Fruit fly (Drosophila melanogaster) whole organism, wandering third instar larva: ENCODE data around the gene Hnf4.

ENCODE experiments used
- Abd-B ChIP-seq: fragments of >200 bp; optimal IDR thresholded peaks from 2 replicates; lab custom pipeline; 2017; ENCODE audit warnings: missing biosample characterization, missing genetic modification characterization
- CG32264 ChIP-seq: fragments of 200-800 bp; sonication (Bioruptor generic); optimal IDR thresholded peaks from 2 replicates; lab custom pipeline; 2016; ENCODE audit warnings: missing biosample characterization, missing genetic modification characterization
- CG9705 ChIP-seq: fragments of 200-800 bp; sonication (Bioruptor generic); optimal IDR thresholded peaks from 2 replicates; lab custom pipeline; 2018; ENCODE audit warnings: missing biosample characterization, mild to moderate bottlenecking, missing genetic modification characterization
- Dfd ChIP-seq: fragments of >200 bp; optimal IDR thresholded peaks from 2 replicates; lab custom pipeline; 2017; ENCODE audit warnings: missing biosample characterization, missing genetic modification characterization
- Dif ChIP-seq: fragments of 200-275, 200-300 bp; sonication (Bioruptor generic); optimal IDR thresholded peaks from 2 replicates; lab custom pipeline; 2018; ENCODE audit warnings: missing biosample characterization, missing genetic modification characterization; ENCODE audit not compliant: partially characterized antibody
- GATAd ChIP-seq: sonication (Bioruptor generic); optimal IDR thresholded peaks from 2 replicates; lab custom pipeline; 2016; ENCODE audit warnings: missing biosample characterization, missing genetic modification characterization
- HLH106 ChIP-seq: fragments of 200-800 bp; optimal IDR thresholded peaks from 3 replicates; lab custom pipeline; 2019; ENCODE audit warnings: missing biosample characterization, mild to moderate bottlenecking, missing genetic modification characterization, moderate library complexity
- Hnf4 ChIP-seq: fragments of 200-800 bp; sonication (Bioruptor generic); optimal IDR thresholded peaks from 2 replicates; lab custom pipeline; 2016; ENCODE audit warnings: missing biosample characterization, mild to moderate bottlenecking, missing genetic modification characterization
- Hr78 ChIP-seq: fragments of >200 bp; optimal IDR thresholded peaks from 2 replicates; lab custom pipeline; 2017; ENCODE audit warnings: missing biosample characterization, missing genetic modification characterization
- Hr83 ChIP-seq: fragments of 200-300 bp; sonication (Bioruptor generic); optimal IDR thresholded peaks from 2 replicates; lab custom pipeline; 2016; ENCODE audit warnings: missing biosample characterization, mild to moderate bottlenecking, missing genetic modification characterization, moderate library complexity; ENCODE audit not compliant: poor library complexity, severe bottlenecking
- Mio ChIP-seq: sonication (Bioruptor generic); optimal IDR thresholded peaks from 2 replicates; lab custom pipeline; 2016; ENCODE audit warnings: missing biosample characterization, missing genetic modification characterization
- Myc ChIP-seq: fragments of >200 bp; optimal IDR thresholded peaks from 2 replicates; lab custom pipeline; 2017
- N ChIP-seq: fragments of >200 bp; optimal IDR thresholded peaks from 2 replicates; lab custom pipeline; 2018; ENCODE audit warnings: missing biosample characterization, missing external identifiers, missing genetic modification characterization
- Rel ChIP-seq, 2 experiments: fragments of 200-800 bp; sonication (Bioruptor generic) in 1 of 2; optimal IDR thresholded peaks; 2 replicates in 1 of 2; 3 replicates in 1 of 2; lab custom pipeline; 2016 to 2019; ENCODE audit warnings: mild to moderate bottlenecking in 2 of 2, missing biosample characterization in 2 of 2, missing genetic modification characterization in 2 of 2, moderate library complexity in 1 of 2
- Sp1 ChIP-seq: fragments of 200-800 bp; sonication (Bioruptor generic); optimal IDR thresholded peaks from 3 replicates; lab custom pipeline; 2019; ENCODE audit warnings: missing biosample characterization, mild to moderate bottlenecking, missing genetic modification characterization, moderate library complexity
- Vsx2 ChIP-seq: fragments of 200-300, 225-300 bp; sonication (Bioruptor generic); optimal IDR thresholded peaks from 2 replicates; lab custom pipeline; 2018; ENCODE audit warnings: missing biosample characterization, missing genetic modification characterization; ENCODE audit not compliant: partially characterized antibody
- br ChIP-seq: fragments of 200-800 bp; sonication (Bioruptor generic); optimal IDR thresholded peaks from 2 replicates; lab custom pipeline; 2016; ENCODE audit warnings: missing biosample characterization, missing genetic modification characterization
- brk ChIP-seq: fragments of 200-800 bp; sonication (Bioruptor generic); optimal IDR thresholded peaks from 2 replicates; lab custom pipeline; 2016; ENCODE audit warnings: missing biosample characterization, mild to moderate bottlenecking, missing genetic modification characterization
- dl ChIP-seq, 2 experiments: fragments of 175-275, 200-275 bp in 1 of 2; fragments of 200-275 bp in 1 of 2; sonication (Bioruptor generic); optimal IDR thresholded peaks; lab custom pipeline; 2018; ENCODE audit warnings: mild to moderate bottlenecking in 2 of 2, missing biosample characterization in 2 of 2, missing genetic modification characterization in 2 of 2, moderate library complexity in 2 of 2; ENCODE audit not compliant: partially characterized antibody in 2 of 2, insufficient read depth in 1 of 2
- dmrt93B ChIP-seq: fragments of 200-800 bp; sonication (Bioruptor generic); optimal IDR thresholded peaks from 2 replicates; lab custom pipeline; 2018; ENCODE audit warnings: missing biosample characterization, mild to moderate bottlenecking, missing genetic modification characterization
- dsf ChIP-seq: sonication (Bioruptor generic); optimal IDR thresholded peaks from 2 replicates; lab custom pipeline; 2016; ENCODE audit warnings: missing biosample characterization, missing genetic modification characterization, borderline replicate concordance
- ey ChIP-seq: fragments of 200-800 bp; sonication (Bioruptor generic); optimal IDR thresholded peaks from 2 replicates; lab custom pipeline; 2016; ENCODE audit warnings: missing biosample characterization, missing genetic modification characterization
- foxo ChIP-seq, 2 experiments: fragments of 200-800 bp; sonication (Bioruptor generic); optimal IDR thresholded peaks; 2 replicates in 1 of 2; 3 replicates in 1 of 2; lab custom pipeline; 2016 to 2017; ENCODE audit warnings: missing biosample characterization in 2 of 2, missing genetic modification characterization in 2 of 2
- jim ChIP-seq: fragments of 175-275, 200-325 bp; sonication (Bioruptor generic); optimal IDR thresholded peaks from 2 replicates; lab custom pipeline; 2016; ENCODE audit warnings: missing biosample characterization, mild to moderate bottlenecking, missing genetic modification characterization
- pan ChIP-seq: fragments of >200 bp; optimal IDR thresholded peaks from 2 replicates; lab custom pipeline; 2017
- rgr ChIP-seq: fragments of 200-800 bp; sonication (Bioruptor generic); optimal IDR thresholded peaks from 3 replicates; lab custom pipeline; 2016; ENCODE audit warnings: missing biosample characterization, mild to moderate bottlenecking, missing genetic modification characterization
- sage ChIP-seq: fragments of 200-800 bp; sonication (Bioruptor generic); optimal IDR thresholded peaks from 2 replicates; lab custom pipeline; 2016; ENCODE audit warnings: missing biosample characterization, mild to moderate bottlenecking, missing genetic modification characterization
- tai ChIP-seq: sonication (Bioruptor generic); optimal IDR thresholded peaks from 2 replicates; lab custom pipeline; 2016; ENCODE audit warnings: missing biosample characterization, missing genetic modification characterization
- usp ChIP-seq: fragments of >200 bp; optimal IDR thresholded peaks from 2 replicates; lab custom pipeline; 2017; ENCODE audit warnings: missing biosample characterization, missing genetic modification characterization
- woc ChIP-seq: sonication (Bioruptor generic); optimal IDR thresholded peaks from 2 replicates; lab custom pipeline; 2016; ENCODE audit warnings: missing biosample characterization, mild to moderate bottlenecking, missing genetic modification characterization

Gene Hnf4

DNA sequence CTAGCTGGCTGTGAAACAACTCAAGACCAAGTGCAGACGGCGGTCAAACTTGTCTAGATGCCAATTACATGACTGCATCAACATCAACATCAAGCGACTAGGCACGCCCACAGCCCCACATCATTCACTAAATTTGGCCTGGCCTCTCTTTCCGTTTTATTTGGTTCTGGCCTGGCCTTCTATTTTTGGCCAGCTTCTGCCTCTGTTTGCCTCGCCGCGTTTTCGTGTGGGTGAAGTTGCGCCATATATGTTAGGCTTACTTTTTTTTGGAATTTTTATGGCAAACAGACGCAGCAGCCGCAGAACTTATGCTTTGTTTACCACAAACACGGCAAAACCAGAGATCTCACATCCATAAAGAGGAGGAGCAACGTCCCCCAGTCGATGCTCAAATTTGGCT, 6.0 kb upstream of the Hnf4 start:
- TF ChIP-seq rgr (no peak), foxo (GFP tag; optimal IDR thresholded peaks at IDR 0.05; lab: Kevin White, UChicago) (no peak), dmrt93B (GFP tag; lab: Kevin White, UChicago) (no peak), HLH106 (tag; lab: Kevin White, UChicago) (no peak), Abd-B (GFP tag; lab: Kevin White, UChicago) (no peak), N (GFP tag; lab: Kevin White, UChicago) (no peak), brk (no peak), Vsx2 (GFP tag; lab: Kevin White, UChicago) (no peak), Hr83 (GFP tag; lab: Kevin White, UChicago) (no peak), br (GFP tag; lab: Kevin White, UChicago) (no peak), Hr78 (no peak), woc (GFP tag; lab: Kevin White, UChicago) (no peak), Sp1 (no peak), CG9705 (no peak), usp (no peak), tai (GFP tag; lab: Kevin White, UChicago) (no peak)
- TF ChIP-seq, all 38 proteins: peak for 0

DNA sequence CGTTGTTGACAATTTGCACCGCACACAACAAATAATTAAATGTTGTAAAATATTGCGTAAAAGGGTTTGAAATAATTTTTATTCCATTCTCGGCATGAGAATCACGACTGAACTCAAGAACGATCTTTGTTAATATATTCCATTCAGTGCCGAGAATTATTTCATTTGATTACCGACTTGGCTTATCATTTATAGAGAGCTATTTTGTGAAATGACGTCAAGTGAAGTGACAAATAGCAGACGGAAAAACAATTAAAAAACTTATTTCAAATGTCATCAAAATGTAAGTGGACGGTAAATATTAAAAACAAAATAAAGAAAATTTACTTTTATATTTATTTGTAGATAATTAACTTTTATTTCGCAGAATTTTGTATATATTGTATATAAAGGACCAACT, 5.1 kb upstream of the Hnf4 start:
- TF ChIP-seq HLH106 (tag; lab: Kevin White, UChicago) (no peak), rgr (no peak), pan (lab: Kevin White, UChicago) (no peak), Dfd (GFP tag; lab: Kevin White, UChicago) (no peak), Mio (GFP tag; lab: Kevin White, UChicago) (no peak), jim (no peak), N (GFP tag; lab: Kevin White, UChicago) (no peak), brk (no peak)

DNA sequence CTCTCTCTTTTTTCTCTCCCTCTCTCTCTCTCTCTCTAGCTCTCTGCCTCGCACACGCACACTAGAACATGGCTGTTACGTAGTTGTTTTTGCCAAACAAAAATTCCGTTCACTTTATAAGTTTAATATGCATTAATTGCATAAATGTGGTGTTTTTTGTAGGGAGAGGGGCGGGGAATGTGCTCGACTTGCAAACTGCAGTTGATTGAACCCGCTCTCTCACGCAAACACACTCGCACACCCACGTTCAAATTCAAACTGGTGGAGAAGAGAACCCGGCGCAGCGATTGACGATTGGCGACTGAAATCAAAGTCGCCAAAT, 372 bp downstream of the Hnf4 start:
- TF ChIP-seq Dif = peak; percentile 91
- TF ChIP-seq dl (GFP tag; optimal IDR thresholded peaks at IDR 0.05; lab: Kevin White, UChicago; ENCODE audit: insufficient read depth in 1 of 2, partially characterized antibody in 2 of 2) = peak; percentile 70 to 92
- no peak for TF ChIP-seq ey
- peak; percentile 23 for TF ChIP-seq Hr83 (GFP tag; lab: Kevin White, UChicago)
- TF ChIP-seq Sp1 = peak; percentile 1
- no peak for TF ChIP-seq sage

DNA sequence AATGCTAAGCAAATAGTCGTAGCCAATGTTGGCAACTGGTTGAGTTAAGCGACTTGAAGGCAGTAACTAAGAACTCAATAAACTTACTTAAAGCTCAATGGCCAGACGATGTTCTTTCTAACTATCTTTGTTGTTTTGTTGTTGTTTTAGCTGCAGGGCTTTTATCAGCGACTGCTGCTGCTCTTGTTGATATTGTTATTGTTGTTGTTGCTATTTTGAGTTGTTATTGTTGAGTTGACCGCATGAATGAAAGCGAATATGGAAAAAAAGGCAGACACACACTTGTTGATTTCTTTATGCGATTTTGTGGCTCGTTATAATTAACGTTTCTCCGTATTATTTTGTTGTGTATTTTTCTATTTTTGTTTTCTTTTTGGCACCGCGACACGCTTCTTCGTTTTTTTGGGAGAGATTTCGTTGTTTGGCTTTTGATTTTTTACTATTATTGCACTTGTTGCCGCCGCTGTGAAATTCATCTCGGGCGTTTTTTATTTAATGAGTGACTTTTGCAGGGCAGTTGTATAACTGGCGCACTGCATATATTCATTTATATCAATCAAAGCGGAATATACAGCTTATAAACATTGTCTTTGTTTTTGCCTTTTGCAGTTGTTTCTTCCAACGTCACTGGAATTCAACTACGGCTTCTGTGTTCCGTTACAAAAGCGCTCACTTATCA, 873 bp downstream of the Hnf4 start:
- TF ChIP-seq HLH106 (tag; lab: Kevin White, UChicago) (no peak), Dfd (GFP tag; lab: Kevin White, UChicago) (no peak), CG32264 (GFP tag; lab: Kevin White, UChicago) (no peak), Vsx2 (GFP tag; lab: Kevin White, UChicago) (peak; percentile 59), dmrt93B (GFP tag; lab: Kevin White, UChicago) (no peak), rgr (no peak), Hr83 (GFP tag; lab: Kevin White, UChicago) (no peak), jim (no peak), GATAd (GFP tag; lab: Kevin White, UChicago) (no peak), tai (GFP tag; lab: Kevin White, UChicago) (no peak), woc (GFP tag; lab: Kevin White, UChicago) (no peak), Hnf4 (GFP tag; lab: Kevin White, UChicago) (peak; percentile 23), Myc (lab: Kevin White, UChicago) (no peak), Rel (GFP tag; optimal IDR thresholded peaks at IDR 0.05; lab: Kevin White, UChicago) (no peak), Rel (tag; optimal IDR thresholded peaks at IDR 0.05; lab: Kevin White, UChicago) (peak; percentile 41), Abd-B (GFP tag; lab: Kevin White, UChicago) (no peak)

DNA sequence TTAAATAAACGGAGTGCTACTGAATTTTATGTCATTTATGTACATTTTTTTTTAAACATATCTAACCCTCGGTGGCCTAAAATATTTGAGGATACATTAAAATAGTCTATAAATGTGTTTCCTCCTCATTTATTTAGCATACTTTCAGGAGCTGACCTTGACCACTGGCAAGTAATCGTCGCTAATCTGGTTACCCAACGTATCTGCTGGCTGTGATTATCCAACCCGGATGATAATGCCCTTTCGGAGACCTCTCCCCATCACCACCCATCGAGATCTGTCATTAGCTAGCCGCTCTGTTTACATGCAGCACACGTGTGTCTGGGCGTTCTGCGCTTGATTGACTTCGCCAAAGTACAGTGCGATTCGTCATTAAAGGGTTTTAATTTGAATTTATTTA, 1.9 kb downstream of the Hnf4 start:
- no peak for TF ChIP-seq Vsx2 (GFP tag; lab: Kevin White, UChicago)
- TF ChIP-seq Mio (GFP tag; lab: Kevin White, UChicago) = no peak
- no peak for TF ChIP-seq tai (GFP tag; lab: Kevin White, UChicago)
- no peak for TF ChIP-seq dsf (GFP tag; lab: Kevin White, UChicago)
- TF ChIP-seq HLH106 (tag; lab: Kevin White, UChicago) = no peak
- TF ChIP-seq sage = no peak
- TF ChIP-seq, all 38 proteins: peak for 0
